Fruit fly (Drosophila melanogaster) whole organism, embryonic: ENCODE data around the gene Pif1.

Source experiments
- Abd-B ChIP-seq: fragments of 200-800 bp; sonication (Bioruptor generic); optimal IDR thresholded peaks from 2 replicates; lab custom pipeline; 2018; ENCODE audit warnings: missing biosample characterization, mild to moderate bottlenecking, missing genetic modification characterization, moderate library complexity
- Atf6 ChIP-seq: fragments of 200-800 bp; sonication (Bioruptor generic); IDR thresholded peaks from 2 replicates; pipeline ENCODE4 v1.3.6; 2022; ENCODE audit warnings: missing biosample characterization, missing genetic modification characterization
- Bteb2 ChIP-seq: fragments of 200-800 bp; sonication (Bioruptor generic); optimal IDR thresholded peaks from 2 replicates; lab custom pipeline; 2016; ENCODE audit warnings: missing biosample characterization, missing genetic modification characterization
- CG10321 ChIP-seq: fragments of 200-800 bp; sonication (Bioruptor generic); IDR thresholded peaks from 2 replicates; pipeline ENCODE4 v1.3.6; 2022; ENCODE audit warnings: missing biosample characterization, missing genetic modification characterization
- CG10462 ChIP-seq: fragments of 200-800 bp; sonication (Bioruptor generic); optimal IDR thresholded peaks from 2 replicates; lab custom pipeline; 2016; ENCODE audit warnings: missing biosample characterization, missing genetic modification characterization
- CG10565 ChIP-seq: fragments of 200-800 bp; sonication (Bioruptor generic); optimal IDR thresholded peaks from 3 replicates; lab custom pipeline; 2016; ENCODE audit warnings: missing biosample characterization, mild to moderate bottlenecking, missing genetic modification characterization
- CG12155 ChIP-seq: fragments of 200-800 bp; sonication (Bioruptor generic); optimal IDR thresholded peaks from 3 replicates; lab custom pipeline; 2016; ENCODE audit warnings: missing biosample characterization, missing genetic modification characterization
- CG14965 ChIP-seq: fragments of 200-800 bp; sonication (Bioruptor generic); optimal IDR thresholded peaks from 2 replicates; lab custom pipeline; 2016; ENCODE audit warnings: missing biosample characterization, missing genetic modification characterization, borderline replicate concordance
- CG1529 ChIP-seq: fragments of 200-800 bp; sonication (Bioruptor generic); optimal IDR thresholded peaks from 3 replicates; lab custom pipeline; 2018; ENCODE audit warnings: missing biosample characterization, missing genetic modification characterization
- CG1647 ChIP-seq: fragments of 200-800 bp; sonication (Bioruptor generic); optimal IDR thresholded peaks from 3 replicates; lab custom pipeline; 2016; ENCODE audit warnings: missing biosample characterization, missing genetic modification characterization
- CG17912 ChIP-seq: fragments of 200-800 bp; sonication (Bioruptor generic); optimal IDR thresholded peaks from 2 replicates; lab custom pipeline; 2018; ENCODE audit warnings: missing biosample characterization, mild to moderate bottlenecking, missing genetic modification characterization
- CG30020 ChIP-seq: fragments of 200-800 bp; optimal IDR thresholded peaks from 2 replicates; lab custom pipeline; 2019; ENCODE audit warnings: missing biosample characterization, mild to moderate bottlenecking, missing genetic modification characterization, moderate library complexity
- CG30431 ChIP-seq: fragments of 200-800 bp; sonication (Bioruptor generic); optimal IDR thresholded peaks from 2 replicates; lab custom pipeline; 2017; ENCODE audit warnings: missing biosample characterization, missing genetic modification characterization
- CG32532 ChIP-seq: fragments of 200-800 bp; sonication (Bioruptor generic); IDR thresholded peaks from 2 replicates; pipeline ENCODE4 v1.3.6; 2022; ENCODE audit warnings: missing biosample characterization, missing genetic modification characterization
- CG34224 ChIP-seq: fragments of 200-800 bp; sonication (Bioruptor generic); IDR thresholded peaks from 3 replicates; pipeline ENCODE4 v1.3.6; 2022; ENCODE audit warnings: missing biosample characterization, missing genetic modification characterization; ENCODE audit not compliant: partially characterized antibody
- CG4424 ChIP-seq: fragments of 200-800 bp; sonication (Bioruptor generic); optimal IDR thresholded peaks from 3 replicates; lab custom pipeline; 2016; ENCODE audit warnings: missing biosample characterization, missing genetic modification characterization
- CG7556 ChIP-seq: fragments of 200-800 bp; sonication (Bioruptor generic); optimal IDR thresholded peaks from 2 replicates; lab custom pipeline; 2017; ENCODE audit warnings: missing biosample characterization, mild to moderate bottlenecking, missing genetic modification characterization
- CG8388 ChIP-seq: fragments of 200-800 bp; sonication (Bioruptor generic); optimal IDR thresholded peaks from 2 replicates; lab custom pipeline; 2019; ENCODE audit warnings: missing biosample characterization, mild to moderate bottlenecking, missing genetic modification characterization, moderate library complexity
- CoRest ChIP-seq: fragments of 200-800 bp; sonication (Bioruptor generic); optimal IDR thresholded peaks from 3 replicates; lab custom pipeline; 2018; ENCODE audit warnings: missing biosample characterization, mild to moderate bottlenecking, missing genetic modification characterization, moderate library complexity
- D ChIP-seq, 2 experiments: fragments of 200-800 bp in 1 of 2; fragments of >200 bp in 1 of 2; sonication (Bioruptor generic) in 1 of 2; optimal IDR thresholded peaks; 2 replicates in 1 of 2; 3 replicates in 1 of 2; lab custom pipeline; 2017; ENCODE audit warnings: mild to moderate bottlenecking in 1 of 2, missing biosample characterization in 1 of 2, missing genetic modification characterization in 1 of 2, missing genetic modification reagents in 1 of 2
- Drgx ChIP-seq: fragments of 200-800 bp; sonication (Bioruptor generic); IDR thresholded peaks from 2 replicates; pipeline ENCODE4 v1.3.6; 2022; ENCODE audit warnings: missing biosample characterization, missing genetic modification characterization
- E2f1 ChIP-seq: fragments of 200-800 bp; sonication (Bioruptor generic); IDR thresholded peaks from 2 replicates; pipeline ENCODE4 v1.3.6; 2022; ENCODE audit warnings: missing biosample characterization, missing genetic modification characterization
- ERR ChIP-seq: fragments of 200-800 bp; sonication (Bioruptor generic); optimal IDR thresholded peaks from 2 replicates; lab custom pipeline; 2016; ENCODE audit warnings: missing biosample characterization, missing genetic modification characterization
- Ets97D ChIP-seq: fragments of 200-800 bp; sonication (Bioruptor generic); optimal IDR thresholded peaks from 3 replicates; lab custom pipeline; 2016; ENCODE audit warnings: missing biosample characterization, missing genetic modification characterization
- Gsc ChIP-seq: fragments of 200-800 bp; sonication (Bioruptor generic); IDR thresholded peaks from 2 replicates; pipeline ENCODE4 v1.3.6; 2022; ENCODE audit warnings: missing biosample characterization, missing genetic modification characterization
- H15 ChIP-seq: fragments of 200-800 bp; sonication (Bioruptor generic); IDR thresholded peaks from 3 replicates; pipeline ENCODE4 v1.3.6; 2022; ENCODE audit warnings: missing biosample characterization, missing genetic modification characterization
- HLH54F ChIP-seq: fragments of 200-800 bp; sonication (Bioruptor generic); optimal IDR thresholded peaks from 3 replicates; lab custom pipeline; 2016; ENCODE audit warnings: missing biosample characterization, missing genetic modification characterization
- HmgZ ChIP-seq: fragments of 200-800 bp; sonication (Bioruptor generic); optimal IDR thresholded peaks from 2 replicates; lab custom pipeline; 2018; ENCODE audit warnings: missing biosample characterization, mild to moderate bottlenecking, missing genetic modification characterization
- Lpt ChIP-seq: fragments of >200 bp; optimal IDR thresholded peaks from 2 replicates; lab custom pipeline; 2018; ENCODE audit warnings: missing biosample characterization, missing genetic modification characterization
- Max ChIP-seq: fragments of 200-800 bp; sonication (Bioruptor generic); optimal IDR thresholded peaks from 2 replicates; lab custom pipeline; 2016; ENCODE audit warnings: missing biosample characterization, mild to moderate bottlenecking, missing genetic modification characterization
- Mes4 ChIP-seq: fragments of 200-800 bp; sonication (Bioruptor generic); optimal IDR thresholded peaks from 2 replicates; lab custom pipeline; 2016; ENCODE audit warnings: missing biosample characterization, missing genetic modification characterization
- Mrtf ChIP-seq: fragments of 200-800 bp; sonication (Bioruptor generic); IDR thresholded peaks from 3 replicates; pipeline ENCODE4 v1.3.6; 2022; ENCODE audit warnings: missing biosample characterization, missing genetic modification characterization
- Nf-YC ChIP-seq: fragments of 200-800 bp; optimal IDR thresholded peaks from 3 replicates; lab custom pipeline; 2019; ENCODE audit warnings: missing biosample characterization, mild to moderate bottlenecking, missing genetic modification characterization, moderate library complexity
- Poxn ChIP-seq: fragments of 200-800 bp; sonication (Bioruptor generic); IDR thresholded peaks from 2 replicates; pipeline ENCODE4 v1.3.6; 2022; ENCODE audit warnings: missing biosample characterization, missing genetic modification characterization
- az2 ChIP-seq: fragments of 200-800 bp; sonication (Bioruptor generic); optimal IDR thresholded peaks from 3 replicates; lab custom pipeline; 2016; ENCODE audit warnings: missing biosample characterization, missing genetic modification characterization
- bcd ChIP-seq: fragments of 200-800 bp; sonication (Bioruptor generic); optimal IDR thresholded peaks from 2 replicates; lab custom pipeline; 2017; ENCODE audit warnings: missing biosample characterization, mild to moderate bottlenecking, missing genetic modification characterization
- cad ChIP-seq: fragments of >200 bp; optimal IDR thresholded peaks from 2 replicates; lab custom pipeline; 2017; ENCODE audit warnings: missing biosample characterization, missing genetic modification characterization
- corto ChIP-seq: fragments of 200-800 bp; sonication (Bioruptor generic); optimal IDR thresholded peaks from 2 replicates; lab custom pipeline; 2016; ENCODE audit warnings: missing biosample characterization, mild to moderate bottlenecking, missing genetic modification characterization, moderate library complexity
- crc ChIP-seq: fragments of 200-800 bp; sonication (Bioruptor generic); optimal IDR thresholded peaks from 2 replicates; lab custom pipeline; 2016; ENCODE audit warnings: missing biosample characterization, missing genetic modification characterization
- en ChIP-seq: fragments of 200-800 bp; sonication (Bioruptor generic); optimal IDR thresholded peaks from 2 replicates; lab custom pipeline; 2016; ENCODE audit warnings: missing biosample characterization, missing genetic modification characterization
- her ChIP-seq: fragments of 200-800 bp; sonication (Bioruptor generic); optimal IDR thresholded peaks from 2 replicates; lab custom pipeline; 2016; ENCODE audit warnings: missing biosample characterization, missing genetic modification characterization
- hth ChIP-seq: fragments of >200 bp; optimal IDR thresholded peaks from 2 replicates; lab custom pipeline; 2017; ENCODE audit warnings: inconsistent platforms
- klu ChIP-seq: fragments of 200-800 bp; sonication (Bioruptor generic); IDR thresholded peaks from 2 replicates; pipeline ENCODE4 v1.3.6; 2022; ENCODE audit warnings: missing biosample characterization, missing genetic modification characterization
- lbe ChIP-seq: fragments of 200-800 bp; sonication (Bioruptor generic); optimal IDR thresholded peaks from 2 replicates; lab custom pipeline; 2016; ENCODE audit warnings: missing biosample characterization, mild to moderate bottlenecking, missing genetic modification characterization
- nom ChIP-seq: fragments of 200-800 bp; sonication (Bioruptor generic); optimal IDR thresholded peaks from 2 replicates; lab custom pipeline; 2017; ENCODE audit warnings: missing biosample characterization, missing genetic modification characterization, mild to moderate bottlenecking, moderate library complexity, missing genetic modification reagents
- ro ChIP-seq: fragments of 200-800 bp; sonication (Bioruptor generic); IDR thresholded peaks from 2 replicates; pipeline ENCODE4 v1.3.6; 2022; ENCODE audit warnings: missing biosample characterization, missing genetic modification characterization
- row ChIP-seq: fragments of 200-800 bp; sonication (Bioruptor generic); IDR thresholded peaks from 3 replicates; pipeline ENCODE4 v1.3.6; 2022; ENCODE audit warnings: missing biosample characterization, missing genetic modification characterization
- run ChIP-seq: fragments of 200-800 bp; sonication (Bioruptor generic); optimal IDR thresholded peaks from 3 replicates; lab custom pipeline; 2018; ENCODE audit warnings: missing biosample characterization, mild to moderate bottlenecking, missing genetic modification characterization
- salm ChIP-seq: fragments of 200-800 bp; sonication (Bioruptor generic); optimal IDR thresholded peaks from 2 replicates; lab custom pipeline; 2018; ENCODE audit warnings: missing biosample characterization, mild to moderate bottlenecking, missing genetic modification characterization
- scrt ChIP-seq: fragments of 200-800 bp; sonication (Bioruptor generic); optimal IDR thresholded peaks from 2 replicates; lab custom pipeline; 2018; ENCODE audit warnings: missing biosample characterization, mild to moderate bottlenecking, missing genetic modification characterization, moderate library complexity
- ssp ChIP-seq: fragments of 200-800 bp; sonication (Bioruptor generic); IDR thresholded peaks from 2 replicates; pipeline ENCODE4 v1.3.6; 2022; ENCODE audit warnings: missing biosample characterization, missing genetic modification characterization
- zen ChIP-seq: fragments of 200-800 bp; sonication (Bioruptor generic); optimal IDR thresholded peaks from 3 replicates; lab custom pipeline; 2018; ENCODE audit warnings: missing biosample characterization, mild to moderate bottlenecking, missing genetic modification characterization, moderate library complexity

Pif1 gene

DNA sequence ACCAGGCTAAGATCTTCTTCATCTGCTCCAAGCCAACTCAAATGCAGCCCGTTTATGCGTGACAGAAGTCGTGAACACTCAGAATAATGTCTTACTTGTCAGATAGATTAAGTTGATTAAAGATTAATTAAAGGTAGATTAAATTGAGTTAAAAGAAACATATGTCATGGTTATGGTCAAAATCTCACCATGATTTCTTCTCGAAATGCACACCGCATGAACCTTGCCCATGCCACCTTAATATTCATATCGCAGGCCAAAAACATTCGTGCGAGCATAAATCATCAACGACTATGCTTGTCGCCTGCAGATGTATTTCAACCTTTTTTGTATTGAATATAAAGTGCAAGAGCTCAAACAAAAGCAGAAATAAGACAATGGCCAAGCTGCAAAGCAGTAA, 32.7 kb downstream of the Pif1 start (continued):
- TF ChIP-seq CG32532 (GFP tag; lab: Robert Waterston, UW) (no peak), scrt (GFP tag; lab: Kevin White, UChicago) (peak; percentile 34), Gsc (GFP tag; lab: Robert Waterston, UW) (no peak), CG10321 (peak; percentile 49; the same call in 1 of the 2 replicates), corto (GFP tag; lab: Kevin White, UChicago) (no peak), CG34224 (GFP tag; lab: Robert Waterston, UW) (no peak), CG12155 (no peak), lbe (GFP tag; lab: Kevin White, UChicago) (peak; percentile 28), CG30431 (GFP tag; lab: Kevin White, UChicago) (no peak), Max (GFP tag; lab: Kevin White, UChicago) (no peak), CoRest (tag; lab: Kevin White, UChicago) (peak; percentile 51), Bteb2 (GFP tag; lab: Kevin White, UChicago) (no peak), zen (tag; lab: Kevin White, UChicago) (peak; percentile 57), CG17912 (GFP tag; lab: Kevin White, UChicago) (no peak), run (peak; percentile 14), cad (GFP tag; lab: Kevin White, UChicago) (no peak), CG14965 (no peak), HLH54F (no peak), CG30020 (tag; lab: Kevin White, UChicago) (no peak), crc (GFP tag; lab: Kevin White, UChicago) (no peak), bcd (GFP tag; lab: Kevin White, UChicago) (peak; percentile 36), ERR (no peak), Abd-B (GFP tag; lab: Kevin White, UChicago) (no peak), Lpt (no peak), Mes4 (GFP tag; lab: Kevin White, UChicago) (no peak), en (no peak), D (optimal IDR thresholded peaks at IDR 0.05; lab: Kevin White, UChicago) (no peak), D (GFP tag; optimal IDR thresholded peaks at IDR 0.05; lab: Kevin White, UChicago) (peak; percentile 25), Drgx (GFP tag; lab: Robert Waterston, UW) (peak; percentile 86), ro (GFP tag; lab: Robert Waterston, UW) (no peak), Nf-YC (tag; lab: Kevin White, UChicago) (peak; percentile 40), nom (GFP tag; lab: Kevin White, UChicago) (no peak), row (GFP tag; lab: Robert Waterston, UW) (peak; percentile 70), Ets97D (GFP tag; lab: Kevin White, UChicago) (no peak), CG7556 (GFP tag; lab: Kevin White, UChicago) (no peak), HmgZ (tag; lab: Kevin White, UChicago) (no peak), klu (GFP tag; lab: Robert Waterston, UW) (no peak), CG10565 (GFP tag; lab: Kevin White, UChicago) (no peak), az2 (GFP tag; lab: Kevin White, UChicago) (peak; percentile 24), H15 (GFP tag; lab: Robert Waterston, UW) (peak; percentile 56; the same call in 1 of the 3 replicates), CG10462 (GFP tag; lab: Kevin White, UChicago) (no peak), hth (lab: Kevin White, UChicago) (no peak), E2f1 (GFP tag; lab: Robert Waterston, UW) (peak; percentile 49), salm (tag; lab: Kevin White, UChicago) (peak; percentile 60), Poxn (no peak), CG1647 (no peak), Atf6 (GFP tag; lab: Robert Waterston, UW) (no peak), her (GFP tag; lab: Kevin White, UChicago) (no peak), CG8388 (GFP tag; lab: Kevin White, UChicago) (peak; percentile 34), ssp (GFP tag; lab: Robert Waterston, UW) (no peak), CG4424 (peak; percentile 15), Mrtf (no peak), CG1529 (peak; percentile 40)
